Worm (Caenorhabditis elegans): ENCODE data around the gene ifc-1.

DNA sequence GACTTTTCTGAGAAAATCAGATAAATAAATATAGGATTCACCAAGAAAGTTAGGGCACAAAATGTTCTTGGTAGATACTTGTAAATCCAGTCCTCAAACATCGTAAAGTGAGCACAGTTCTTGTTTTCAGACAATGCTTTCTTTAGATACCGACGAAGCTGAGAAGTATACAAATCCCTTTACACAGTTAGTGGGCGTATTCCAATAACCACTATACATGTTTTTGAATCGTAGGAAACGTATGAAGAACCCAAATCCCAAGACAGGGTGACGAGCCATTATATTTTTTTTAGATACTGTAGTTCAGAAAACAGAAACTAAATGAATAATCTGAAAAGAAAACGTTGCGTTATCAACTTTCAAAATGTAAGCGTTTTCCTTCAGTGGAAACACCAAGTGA, 35.4 kb upstream of the ifc-1 start, which contains the start of gene srj-44:
- TF ChIP-seq W03F9.2 (tag; optimal IDR thresholded peaks at IDR 0.05) (no peak), dao-5 (tag; optimal IDR thresholded peaks at IDR 0.05) (no peak), him-1 (tag; optimal IDR thresholded peaks at IDR 0.05) (no peak)
